Worm (Caenorhabditis elegans) whole organism, young adult: ENCODE results near the gene E04F6.10.

Experiments
- D2030.7 ChIP-seq: fragments of 200-800 bp; sonication (Bioruptor generic); IDR thresholded peaks from 2 replicates; pipeline ENCODE4 v1.3.6; 2022; ENCODE audit warnings: missing genetic modification reagents, missing genetic modification characterization, missing compliant biosample characterization
- F10E7.11 ChIP-seq: sonication (generic microtip); optimal IDR thresholded peaks from 2 replicates; lab custom pipeline; 2017; ENCODE audit warnings: mild to moderate bottlenecking, missing genetic modification characterization, moderate library complexity, missing compliant biosample characterization
- F37B4.10 ChIP-seq: fragments of 200-800 bp; sonication (Bioruptor generic); IDR thresholded peaks from 2 replicates; pipeline ENCODE4 v1.3.6; 2022; ENCODE audit warnings: missing genetic modification characterization, missing compliant biosample characterization
- F49E8.2 ChIP-seq: sonication (generic microtip); optimal IDR thresholded peaks from 3 replicates; lab custom pipeline; 2017; ENCODE audit warnings: missing genetic modification characterization, mild to moderate bottlenecking, missing compliant biosample characterization, antibody characterized with exemption, moderate library complexity; ENCODE audit not compliant: insufficient read depth
- K11D2.4 ChIP-seq: fragments of 200-800 bp; sonication (Bioruptor generic); IDR thresholded peaks from 2 replicates; pipeline ENCODE4 v1.3.6; 2022; ENCODE audit warnings: missing genetic modification reagents, missing genetic modification characterization, missing compliant biosample characterization
- Y53G8AR.9 ChIP-seq: fragments of 200-800 bp; sonication (Bioruptor generic); conservative IDR thresholded peaks from 2 replicates; pipeline ENCODE4 v1.3.6; 2022; ENCODE audit warnings: missing genetic modification reagents, missing genetic modification characterization, missing compliant biosample characterization
- Y67H2A.10 ChIP-seq: fragments of 200-800 bp; sonication (Bioruptor generic); conservative IDR thresholded peaks from 2 replicates; pipeline ENCODE4 v1.3.6; 2022; ENCODE audit warnings: missing genetic modification reagents, missing genetic modification characterization, missing compliant biosample characterization
- Y79H2A.3 ChIP-seq: fragments of 200-800 bp; sonication (Bioruptor generic); conservative IDR thresholded peaks from 2 replicates; pipeline ENCODE4 v1.3.6; 2022; ENCODE audit warnings: missing genetic modification reagents, missing genetic modification characterization, missing compliant biosample characterization
- aptf-3 ChIP-seq: fragments of 200-800 bp; sonication (Bioruptor generic); IDR thresholded peaks from 2 replicates; pipeline ENCODE4 v1.3.6; 2022; ENCODE audit warnings: missing genetic modification characterization, missing compliant biosample characterization
- attf-3 ChIP-seq: fragments of 200-800 bp; sonication (Bioruptor generic); conservative IDR thresholded peaks from 2 replicates; pipeline ENCODE4 v1.3.6; 2022; ENCODE audit warnings: missing genetic modification reagents, missing genetic modification characterization, missing compliant biosample characterization
- attf-5 ChIP-seq: fragments of 200-800 bp; sonication (Bioruptor generic); optimal IDR thresholded peaks from 2 replicates; lab custom pipeline; 2018; ENCODE audit warnings: mild to moderate bottlenecking, missing genetic modification characterization, missing compliant biosample characterization
- attf-6 ChIP-seq: fragments of 200-800 bp; sonication (Bioruptor generic); IDR thresholded peaks from 2 replicates; pipeline ENCODE4 v1.3.6; 2022; ENCODE audit warnings: missing genetic modification reagents, missing genetic modification characterization, missing compliant biosample characterization
- cebp-1 ChIP-seq, 2 experiments: fragments of 200-800 bp in 1 of 2; sonication (Bioruptor generic) in 1 of 2; sonication (generic microtip) in 1 of 2; IDR thresholded peaks in 1 of 2; optimal IDR thresholded peaks in 1 of 2; 2 replicates each; pipeline versions ENCODE4 v1.3.6 to Lab custom; 2017 to 2022; ENCODE audit warnings: missing compliant biosample characterization in 2 of 2, missing genetic modification characterization in 2 of 2, mild to moderate bottlenecking in 1 of 2, missing genetic modification reagents in 1 of 2, moderate library complexity in 1 of 2
- ceh-100 ChIP-seq: fragments of 200-800 bp; sonication (Bioruptor generic); IDR thresholded peaks from 2 replicates; pipeline ENCODE4 v1.3.6; 2022; ENCODE audit warnings: missing genetic modification reagents, missing genetic modification characterization, missing compliant biosample characterization
- ceh-27 ChIP-seq: fragments of 200-800 bp; sonication (Bioruptor generic); optimal IDR thresholded peaks from 2 replicates; lab custom pipeline; 2018; ENCODE audit warnings: mild to moderate bottlenecking, missing genetic modification characterization, moderate library complexity, missing compliant biosample characterization
- ceh-79 ChIP-seq: sonication (generic microtip); optimal IDR thresholded peaks from 2 replicates; lab custom pipeline; 2017; ENCODE audit warnings: mild to moderate bottlenecking, missing genetic modification characterization, missing compliant biosample characterization
- chd-7 ChIP-seq: sonication (generic microtip); optimal IDR thresholded peaks from 2 replicates; lab custom pipeline; 2016; ENCODE audit warnings: mild to moderate bottlenecking, missing genetic modification characterization, moderate library complexity, missing compliant biosample characterization
- ekl-4 ChIP-seq: fragments of 200-800 bp; sonication (Bioruptor generic); IDR thresholded peaks from 2 replicates; pipeline ENCODE4 v1.3.6; 2022; ENCODE audit warnings: missing genetic modification reagents, missing genetic modification characterization, missing compliant biosample characterization
- hmg-1.2 ChIP-seq: fragments of 200-800 bp; sonication (Bioruptor generic); IDR thresholded peaks from 2 replicates; pipeline ENCODE4 v1.3.6; 2022; ENCODE audit warnings: missing genetic modification reagents, missing genetic modification characterization, missing compliant biosample characterization
- let-607 ChIP-seq, 2 experiments: fragments of 200-800 bp in 1 of 2; sonication (Bioruptor generic) in 1 of 2; sonication (generic microtip) in 1 of 2; optimal IDR thresholded peaks; 2 replicates each; lab custom pipeline; 2016 to 2018; ENCODE audit warnings: mild to moderate bottlenecking in 2 of 2, missing compliant biosample characterization in 2 of 2, missing genetic modification characterization in 2 of 2, moderate library complexity in 2 of 2, missing genotype in 1 of 2
- lsl-1 ChIP-seq: fragments of 200-800 bp; sonication (Bioruptor generic); optimal IDR thresholded peaks from 2 replicates; lab custom pipeline; 2018; ENCODE audit warnings: mild to moderate bottlenecking, missing genetic modification characterization, moderate library complexity, missing compliant biosample characterization
- madf-6 ChIP-seq: fragments of 200-800 bp; sonication (Bioruptor generic); IDR thresholded peaks from 2 replicates; pipeline ENCODE4 v1.3.6; 2022; ENCODE audit warnings: missing genetic modification reagents, missing genetic modification characterization, missing compliant biosample characterization
- nfya-1 ChIP-seq: sonication (generic microtip); optimal IDR thresholded peaks from 2 replicates; lab custom pipeline; 2017; ENCODE audit warnings: antibody characterized with exemption, missing compliant biosample characterization, missing genetic modification characterization, borderline replicate concordance; ENCODE audit not compliant: insufficient read depth
- nfyb-1 ChIP-seq: fragments of 200-800 bp; sonication (Bioruptor generic); IDR thresholded peaks from 2 replicates; pipeline ENCODE4 v1.3.6; 2022; ENCODE audit warnings: missing genetic modification reagents, missing genetic modification characterization, missing compliant biosample characterization
- nhr-179 ChIP-seq: sonication (generic microtip); optimal IDR thresholded peaks from 2 replicates; lab custom pipeline; 2016; ENCODE audit warnings: mild to moderate bottlenecking, missing genetic modification characterization, missing compliant biosample characterization
- nhr-80 ChIP-seq: sonication (generic microtip); optimal IDR thresholded peaks from 2 replicates; lab custom pipeline; 2016; ENCODE audit warnings: missing genetic modification characterization, missing compliant biosample characterization
- pbrm-1 ChIP-seq: fragments of 200-800 bp; sonication (Bioruptor generic); IDR thresholded peaks from 2 replicates; pipeline ENCODE4 v1.3.6; 2022; ENCODE audit warnings: missing genetic modification reagents, missing genetic modification characterization, missing compliant biosample characterization
- pha-4 ChIP-seq: fragments of 150-350 bp; sonication (generic microtip); optimal IDR thresholded peaks from 2 replicates; lab custom pipeline; 2014; ENCODE audit warnings: missing biosample characterization, missing genetic modification reagents, missing genetic modification characterization
- repo-1 ChIP-seq: sonication (generic microtip); optimal IDR thresholded peaks from 2 replicates; lab custom pipeline; 2017; ENCODE audit warnings: mild to moderate bottlenecking, missing genetic modification characterization, missing compliant biosample characterization
- somi-1 ChIP-seq: fragments of 200-800 bp; sonication (Bioruptor generic); optimal IDR thresholded peaks from 2 replicates; lab custom pipeline; 2018; ENCODE audit warnings: mild to moderate bottlenecking, missing genetic modification characterization, missing compliant biosample characterization
- xnd-1 ChIP-seq: sonication (generic microtip); optimal IDR thresholded peaks from 2 replicates; lab custom pipeline; 2016; ENCODE audit warnings: missing genotype, missing genetic modification reagents, missing genetic modification characterization, missing compliant biosample characterization

The E04F6.10 gene

ce11 chrII:7217047-7217446, at the start of gene E04F6.10:
Gene E04F6.10 (minus strand): TSS chrII:7217147.
- TF ChIP-seq Y53G8AR.9 (no peak), nfya-1 (no peak)

ce11 chrII:7264675-7265074, 47.7 kb upstream of the E04F6.10 start:
- no peak for TF ChIP-seq aptf-3 (GFP tag; lab: Robert Waterston, UW)
- peak; percentile 35 for TF ChIP-seq pha-4
- peak in 1 of 2 experiments; percentile 4 for TF ChIP-seq let-607 (tag; optimal IDR thresholded peaks at IDR 0.05; lab: Kevin White, UChicago)
- peak; percentile 76 for TF ChIP-seq nhr-80 (tag; lab: Kevin White, UChicago)

DNA sequence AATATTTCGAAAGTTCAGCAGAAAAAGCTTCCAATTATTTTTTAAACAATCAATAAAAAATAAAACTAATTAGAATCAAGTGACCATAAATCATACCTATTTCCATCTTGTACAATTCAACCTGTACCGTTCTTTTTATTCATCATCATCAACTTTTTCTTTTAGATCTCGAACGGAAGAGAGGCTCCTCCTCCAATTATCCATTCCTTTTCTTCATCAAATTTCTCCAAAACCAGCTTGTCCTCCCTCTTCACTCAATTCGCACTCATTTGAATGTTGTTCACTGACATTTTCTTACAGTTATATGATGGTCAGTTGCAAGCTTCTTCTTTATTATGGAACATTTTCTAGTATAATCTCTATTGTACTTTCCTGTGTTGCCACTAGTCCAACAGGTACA, 44.9 kb upstream of the E04F6.10 start, which contains the start of gene C30G12.4:
Gene C30G12.4 (plus strand): TSS at position 301 of the 400 bp plus-strand sequence.
- TF ChIP-seq repo-1 (tag; lab: Kevin White, UChicago) = no peak
- no peak for TF ChIP-seq Y79H2A.3 (GFP tag; lab: Robert Waterston, UW)
- no peak for TF ChIP-seq nfyb-1
- no peak for TF ChIP-seq xnd-1 (tag; lab: Kevin White, UChicago)
- TF ChIP-seq attf-3 = no peak
- no peak for TF ChIP-seq Y67H2A.10 (GFP tag; lab: Robert Waterston, UW)
- no peak for TF ChIP-seq chd-7 (tag; lab: Kevin White, UChicago)
- TF ChIP-seq somi-1 (GFP tag; lab: Kevin White, UChicago) = no peak
- TF ChIP-seq ceh-79 = no peak
- TF ChIP-seq F10E7.11 (tag; lab: Kevin White, UChicago) = no peak
- no peak for TF ChIP-seq nhr-179 (tag; lab: Kevin White, UChicago)
- no peak for TF ChIP-seq aptf-3 (GFP tag; lab: Robert Waterston, UW)
- TF ChIP-seq nfya-1 = no peak
- TF ChIP-seq F37B4.10 = no peak
- no peak for TF ChIP-seq attf-6 (GFP tag; lab: Robert Waterston, UW)
- no peak for TF ChIP-seq lsl-1 (GFP tag; lab: Kevin White, UChicago)
- no peak for TF ChIP-seq F49E8.2
- TF ChIP-seq ceh-27 (GFP tag; lab: Kevin White, UChicago) = no peak
- no peak for TF ChIP-seq cebp-1 (GFP tag; IDR thresholded peaks at IDR 0.05; lab: Robert Waterston, UW)
- TF ChIP-seq cebp-1 (tag; optimal IDR thresholded peaks at IDR 0.05; lab: Kevin White, UChicago) = no peak

ce11 chrII:7255614-7256162, 38.7 kb upstream of the E04F6.10 start, which contains the start of gene F32A5.8:
Gene F32A5.8 (plus strand): TSS chrII:7256112.
- TF ChIP-seq pbrm-1 (peak; percentile 29; the same call in 1 of the 2 replicates), nfyb-1 (0 out of 2 replicates have a peak, but pooled peaks have one; percentile 15), ekl-4 (GFP tag; lab: Robert Waterston, UW) (0 out of 2 replicates have a peak, but pooled peaks have one; percentile 36), nhr-80 (tag; lab: Kevin White, UChicago) (peak; percentile 82), attf-5 (GFP tag; lab: Kevin White, UChicago) (peak; percentile 15), K11D2.4 (GFP tag; lab: Robert Waterston, UW) (no peak), hmg-1.2 (GFP tag; lab: Robert Waterston, UW) (0 out of 2 replicates have a peak, but pooled peaks have one; percentile 16), D2030.7 (no peak), Y67H2A.10 (GFP tag; lab: Robert Waterston, UW) (no peak), attf-3 (0 out of 2 replicates have a peak, but pooled peaks have one; percentile 23)

DNA sequence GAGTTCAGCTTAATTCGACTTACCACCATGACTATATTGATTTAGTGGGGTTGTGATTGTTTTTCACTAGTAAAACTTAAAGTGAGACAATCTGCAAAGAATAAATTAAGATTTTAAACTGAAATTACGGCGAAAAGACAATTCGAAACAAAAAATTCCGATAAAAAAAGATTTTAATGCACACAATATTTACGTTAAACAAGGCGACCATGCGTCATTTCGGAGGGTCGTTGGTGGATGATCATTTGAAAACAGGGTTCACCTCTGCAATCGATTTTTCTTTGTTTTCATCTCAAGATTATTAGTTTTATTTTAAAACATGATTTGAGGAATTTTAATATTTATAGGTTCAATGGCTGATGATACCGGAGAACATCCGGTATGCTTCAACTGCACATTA, 36.1 kb upstream of the E04F6.10 start, which contains the start of gene lsm-4:
Gene lsm-4 (minus strand): TSS at position 91 of the 400 bp plus-strand sequence.
- TF ChIP-seq madf-6 = no peak
- no peak for TF ChIP-seq pha-4
- peak; percentile 86 for TF ChIP-seq attf-3
- TF ChIP-seq ceh-100 (GFP tag; lab: Robert Waterston, UW) = no peak
- TF ChIP-seq, all 124 proteins: peak for 1
